Fruit fly (Drosophila melanogaster): ENCODE results near the gene CG4743.
A peak's percentile ranks its signal among the peaks of the same experiment; 100 is the strongest.

DNA sequence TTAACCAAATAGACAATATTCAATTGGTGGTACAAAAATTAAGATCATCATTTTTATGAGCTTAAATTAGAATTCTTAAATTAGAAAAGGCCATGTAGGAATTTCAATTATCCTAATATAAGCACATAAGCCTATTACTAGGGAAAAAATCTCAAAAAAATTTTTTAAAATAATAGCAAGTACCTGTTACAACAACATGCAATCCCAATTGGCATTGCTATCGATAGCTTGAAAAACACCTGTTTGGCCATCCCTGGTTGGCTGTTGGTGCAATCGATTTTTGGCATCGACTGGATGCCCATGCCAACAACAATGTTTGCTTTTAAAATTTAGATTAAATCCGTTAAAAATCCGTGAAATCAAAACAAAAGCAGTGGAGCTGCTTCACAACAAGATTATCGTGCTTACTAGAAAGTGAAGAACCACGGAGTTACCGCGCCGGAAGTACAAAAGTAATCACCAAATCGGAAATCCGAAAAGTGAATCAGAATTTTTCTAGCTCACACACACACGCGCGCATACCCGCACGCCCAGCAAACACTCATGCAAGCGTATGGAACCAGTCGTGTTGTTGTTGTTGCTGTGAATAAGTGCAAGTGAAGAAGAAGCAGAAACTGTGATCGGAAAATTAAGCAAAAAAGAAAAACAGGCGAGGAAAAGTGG is 18.7 kb downstream of the CG4743 start, which contains the start of gene RASSF8:
- TF ChIP-seq Hr96 (GFP tag; optimal IDR thresholded peaks at IDR 0.05): peak; percentile 49
- peak; percentile 69 for TF ChIP-seq toe (GFP tag; optimal IDR thresholded peaks at IDR 0.05)
- no peak for TF ChIP-seq Crg-1 (GFP tag; optimal IDR thresholded peaks at IDR 0.05)
- no peak for TF ChIP-seq pad (GFP tag; optimal IDR thresholded peaks at IDR 0.05)
- TF ChIP-seq CG11617 (GFP tag; optimal IDR thresholded peaks at IDR 0.05): no peak

Measured in whole organism, adult.